Worm (Caenorhabditis elegans): ENCODE measurements around the gene T01B11.1.

T01B11.1 gene

DNA sequence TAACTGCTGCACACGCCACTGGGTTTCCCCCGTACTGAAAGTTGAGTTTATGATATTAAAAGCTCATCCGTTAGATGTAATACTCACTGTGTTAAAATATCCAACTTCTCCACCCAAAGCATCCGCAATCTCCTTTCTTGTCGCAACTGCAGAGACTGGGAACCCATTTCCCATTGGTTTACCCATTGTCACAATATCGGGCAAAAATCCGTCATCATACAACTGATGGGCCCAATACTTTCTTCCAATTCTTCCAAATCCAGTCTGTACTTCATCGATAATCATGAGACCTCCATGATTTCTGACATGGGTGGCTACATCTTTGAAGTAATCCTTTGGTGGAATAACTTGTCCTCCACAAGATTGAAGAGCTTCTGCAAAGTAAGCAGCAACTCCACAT, 2.9 kb downstream of the T01B11.1 start:
- TF ChIP-seq F13C5.2 (tag; optimal IDR thresholded peaks at IDR 0.05) (no peak), ceh-13 (GFP tag; optimal IDR thresholded peaks at IDR 0.05) (no peak), scrt-1 (GFP tag; IDR thresholded peaks at IDR 0.05) (no peak), hnd-1 (tag; optimal IDR thresholded peaks at IDR 0.05) (no peak), tbx-11 (GFP tag; IDR thresholded peaks at IDR 0.05) (no peak), B0310.2 (tag; optimal IDR thresholded peaks at IDR 0.05) (no peak), ets-7 (tag; optimal IDR thresholded peaks at IDR 0.05) (no peak), tra-4 (tag; optimal IDR thresholded peaks at IDR 0.05) (no peak), pes-1 (GFP tag; IDR thresholded peaks at IDR 0.05) (no peak), hmbx-1 (tag; optimal IDR thresholded peaks at IDR 0.05) (no peak), ama-1 (optimal IDR thresholded peaks at IDR 0.05) (no peak), tbx-37 (GFP tag; conservative IDR thresholded peaks at IDR 0.05) (no peak), sea-1 (GFP tag; conservative IDR thresholded peaks at IDR 0.05) (no peak), flt-1 (GFP tag; IDR thresholded peaks at IDR 0.05) (no peak), ceh-36 (tag; optimal IDR thresholded peaks at IDR 0.05) (no peak), hmg-4 (GFP tag; optimal IDR thresholded peaks at IDR 0.05) (no peak), aly-1 (tag; optimal IDR thresholded peaks at IDR 0.05) (no peak)

DNA sequence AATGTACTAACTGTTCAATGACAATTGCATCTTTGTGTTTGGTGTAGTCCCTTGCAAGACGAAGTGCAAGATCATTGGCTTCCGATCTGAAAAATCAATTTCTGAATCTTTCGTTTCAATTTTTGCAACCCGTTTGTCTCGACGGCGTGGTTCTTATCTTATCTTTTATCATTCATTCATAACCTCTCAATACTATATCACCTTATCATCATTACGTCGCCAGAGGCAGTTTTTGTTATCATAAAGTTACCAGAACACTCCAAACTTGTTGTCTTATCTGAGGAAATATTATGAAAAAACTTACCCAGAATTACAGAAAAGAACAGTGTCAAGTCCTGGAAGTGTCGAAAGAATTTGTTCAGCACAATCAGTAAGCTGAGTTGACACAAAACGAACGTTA, 3.5 kb downstream of the T01B11.1 start:
- TF ChIP-seq ets-7 (tag; optimal IDR thresholded peaks at IDR 0.05) (no peak), hnd-1 (tag; optimal IDR thresholded peaks at IDR 0.05) (no peak), sea-1 (GFP tag; conservative IDR thresholded peaks at IDR 0.05) (no peak), scrt-1 (GFP tag; IDR thresholded peaks at IDR 0.05) (no peak), tbx-11 (GFP tag; IDR thresholded peaks at IDR 0.05) (no peak), F13C5.2 (tag; optimal IDR thresholded peaks at IDR 0.05) (no peak), pes-1 (GFP tag; IDR thresholded peaks at IDR 0.05) (no peak), hmg-4 (GFP tag; optimal IDR thresholded peaks at IDR 0.05) (no peak), flt-1 (GFP tag; IDR thresholded peaks at IDR 0.05) (no peak), B0310.2 (tag; optimal IDR thresholded peaks at IDR 0.05) (no peak), tbx-37 (GFP tag; conservative IDR thresholded peaks at IDR 0.05) (no peak), ama-1 (optimal IDR thresholded peaks at IDR 0.05) (no peak), hmbx-1 (tag; optimal IDR thresholded peaks at IDR 0.05) (no peak), tra-4 (tag; optimal IDR thresholded peaks at IDR 0.05) (no peak)

DNA sequence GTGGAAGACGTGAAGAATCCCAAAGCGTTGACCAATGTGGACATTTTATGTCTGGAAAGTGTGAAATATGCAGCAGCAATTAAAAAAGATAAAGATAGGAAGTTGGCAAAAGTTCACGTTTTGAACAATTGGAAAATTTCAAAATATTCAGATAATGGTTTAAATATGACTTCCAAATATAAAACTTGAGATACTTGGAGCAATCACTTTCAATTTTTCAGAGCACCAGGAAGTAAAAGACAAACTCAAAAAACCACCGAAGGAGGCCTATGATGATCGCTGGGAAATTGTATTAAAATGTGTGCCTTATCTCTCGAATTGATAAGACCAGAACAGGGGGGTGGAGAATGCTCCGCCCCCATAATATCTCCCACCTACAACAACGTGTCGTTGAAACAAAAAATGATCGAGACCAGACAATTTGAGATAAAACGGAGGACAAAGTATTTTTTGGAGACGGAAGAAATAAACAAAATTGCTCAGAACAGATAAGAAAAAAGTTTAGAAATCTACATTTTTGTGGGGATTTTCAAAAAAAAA, 4.8 kb downstream of the T01B11.1 start, which contains the start of gene eppl-1:
Gene eppl-1, minus strand, starts transcription at position 51 of the 540 bp plus-strand sequence.
- TF ChIP-seq aly-1 (tag; optimal IDR thresholded peaks at IDR 0.05), result no peak
- TF ChIP-seq flt-1 (GFP tag; IDR thresholded peaks at IDR 0.05), result no peak
- TF ChIP-seq pes-1 (GFP tag; IDR thresholded peaks at IDR 0.05), result no peak
- no peak for TF ChIP-seq ceh-36 (tag; optimal IDR thresholded peaks at IDR 0.05)
- no peak for TF ChIP-seq F13C5.2 (tag; optimal IDR thresholded peaks at IDR 0.05)
- no peak for TF ChIP-seq tra-4 (tag; optimal IDR thresholded peaks at IDR 0.05)
- TF ChIP-seq hmg-4 (GFP tag; optimal IDR thresholded peaks at IDR 0.05), result no peak
- TF ChIP-seq ets-7 (tag; optimal IDR thresholded peaks at IDR 0.05), result no peak
- no peak for TF ChIP-seq B0310.2 (tag; optimal IDR thresholded peaks at IDR 0.05)
- no peak for TF ChIP-seq hnd-1 (tag; optimal IDR thresholded peaks at IDR 0.05)

DNA sequence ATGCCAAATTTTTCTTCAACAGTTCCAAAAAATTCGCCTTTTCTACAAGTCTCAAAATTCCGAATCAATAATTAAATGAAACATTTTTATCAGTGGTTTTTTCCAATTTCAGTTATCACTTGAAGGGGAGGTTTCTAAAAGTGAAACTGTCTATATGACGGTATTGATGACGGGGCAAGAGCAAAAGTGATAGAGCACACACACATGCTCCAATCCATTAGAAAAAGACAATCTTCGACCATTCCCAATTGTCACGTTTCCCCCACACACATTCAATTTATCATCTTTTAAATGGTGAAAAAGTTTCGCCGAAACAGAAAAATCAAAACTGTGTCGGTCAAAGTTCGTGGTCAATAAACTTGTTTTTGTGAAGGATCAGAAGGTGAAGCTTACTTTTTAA, 6.2 kb downstream of the T01B11.1 start:
- TF ChIP-seq tbx-11 (GFP tag; IDR thresholded peaks at IDR 0.05), result no peak
- no peak for TF ChIP-seq ceh-13 (GFP tag; optimal IDR thresholded peaks at IDR 0.05)
- TF ChIP-seq ama-1 (optimal IDR thresholded peaks at IDR 0.05), result no peak
- no peak for TF ChIP-seq ceh-36 (tag; optimal IDR thresholded peaks at IDR 0.05)
- no peak for TF ChIP-seq hmg-4 (GFP tag; optimal IDR thresholded peaks at IDR 0.05)
- TF ChIP-seq hmbx-1 (tag; optimal IDR thresholded peaks at IDR 0.05), result no peak
- no peak for TF ChIP-seq aly-1 (tag; optimal IDR thresholded peaks at IDR 0.05)
- TF ChIP-seq F13C5.2 (tag; optimal IDR thresholded peaks at IDR 0.05), result no peak
- no peak for TF ChIP-seq B0310.2 (tag; optimal IDR thresholded peaks at IDR 0.05)
- no peak for TF ChIP-seq flt-1 (GFP tag; IDR thresholded peaks at IDR 0.05)
- no peak for TF ChIP-seq pes-1 (GFP tag; IDR thresholded peaks at IDR 0.05)
- no peak for TF ChIP-seq ets-7 (tag; optimal IDR thresholded peaks at IDR 0.05)
- no peak for TF ChIP-seq hnd-1 (tag; optimal IDR thresholded peaks at IDR 0.05)
- TF ChIP-seq tra-4 (tag; optimal IDR thresholded peaks at IDR 0.05), result no peak
- TF ChIP-seq scrt-1 (GFP tag; IDR thresholded peaks at IDR 0.05), result no peak
- no peak for TF ChIP-seq tbx-37 (GFP tag; conservative IDR thresholded peaks at IDR 0.05)
- TF ChIP-seq sea-1 (GFP tag; conservative IDR thresholded peaks at IDR 0.05), result no peak

DNA sequence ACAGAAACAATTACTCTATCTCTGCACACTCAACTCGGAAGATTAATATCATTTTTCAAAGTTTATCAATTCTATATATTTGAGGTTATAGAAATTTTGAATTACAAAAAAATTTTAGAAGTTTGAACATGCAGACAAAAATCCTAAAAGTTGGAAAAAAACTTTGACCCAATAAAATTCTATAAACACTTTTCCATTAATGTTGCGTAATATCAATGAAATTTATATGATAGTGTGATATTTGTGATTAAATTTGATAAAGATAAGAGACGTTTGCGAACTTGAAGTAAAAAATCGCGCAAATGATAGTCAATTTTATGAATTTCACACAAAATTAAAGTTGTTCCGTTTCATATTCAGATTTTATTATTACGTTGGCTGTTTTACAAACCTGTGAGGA, 7.1 kb downstream of the T01B11.1 start:
- TF ChIP-seq scrt-1 (GFP tag; IDR thresholded peaks at IDR 0.05) (no peak), ama-1 (optimal IDR thresholded peaks at IDR 0.05) (no peak)

DNA sequence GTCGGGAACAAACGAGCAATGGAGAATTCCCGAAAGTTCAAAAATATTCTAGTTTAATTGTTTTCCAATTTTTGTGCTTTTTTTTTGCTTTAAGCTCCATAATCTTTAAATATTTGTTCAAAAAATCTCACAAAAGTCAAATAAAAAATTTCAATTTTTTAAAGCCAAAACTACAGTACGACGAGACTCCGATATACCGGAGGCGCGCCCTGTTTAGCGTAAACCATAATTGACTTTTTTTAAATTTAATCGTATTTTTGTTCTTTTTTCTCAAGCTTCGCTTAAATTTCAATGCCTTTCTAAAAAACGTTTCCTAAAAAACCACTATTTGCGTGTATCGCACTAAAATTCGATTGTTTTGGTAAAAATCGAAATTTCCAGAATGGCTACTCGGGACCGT, 9.9 kb downstream of the T01B11.1 start, which contains the start of gene syx-4:
Gene syx-4, plus strand, starts transcription at position 382 of the 400 bp plus-strand sequence.
- TF ChIP-seq tbx-11 (GFP tag; IDR thresholded peaks at IDR 0.05) (no peak), flt-1 (GFP tag; IDR thresholded peaks at IDR 0.05) (no peak), ets-7 (tag; optimal IDR thresholded peaks at IDR 0.05) (no peak), ceh-13 (GFP tag; optimal IDR thresholded peaks at IDR 0.05) (no peak), sea-1 (GFP tag; conservative IDR thresholded peaks at IDR 0.05) (no peak), ama-1 (optimal IDR thresholded peaks at IDR 0.05) (no peak), scrt-1 (GFP tag; IDR thresholded peaks at IDR 0.05) (no peak), pes-1 (GFP tag; IDR thresholded peaks at IDR 0.05) (no peak), hmbx-1 (tag; optimal IDR thresholded peaks at IDR 0.05) (no peak), F13C5.2 (tag; optimal IDR thresholded peaks at IDR 0.05) (no peak), hmg-4 (GFP tag; optimal IDR thresholded peaks at IDR 0.05) (no peak), hnd-1 (tag; optimal IDR thresholded peaks at IDR 0.05) (no peak), B0310.2 (tag; optimal IDR thresholded peaks at IDR 0.05) (no peak), aly-1 (tag; optimal IDR thresholded peaks at IDR 0.05) (no peak)

DNA sequence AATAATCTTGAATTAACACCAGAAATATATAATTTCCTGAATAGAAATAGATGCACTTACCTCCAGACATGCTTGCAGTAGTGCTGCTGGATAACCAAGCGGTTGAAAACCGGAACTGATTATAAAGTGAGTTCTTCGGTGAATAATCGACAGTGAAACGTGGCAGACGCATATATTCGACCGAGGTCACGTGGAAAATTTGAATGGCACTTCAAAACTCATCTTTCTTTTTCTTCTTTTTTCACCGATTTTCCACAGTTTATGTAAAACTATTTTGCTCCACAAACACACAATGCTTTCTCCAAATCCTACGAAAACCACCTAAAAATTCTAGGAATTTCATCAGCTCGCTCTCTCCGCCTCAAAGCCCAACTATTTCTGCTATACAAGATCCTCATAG, 13.2 kb downstream of the T01B11.1 start, which contains the start of gene ant-1.4:
Gene ant-1.4, minus strand, starts transcription at position 101 of the 400 bp plus-strand sequence.
- TF ChIP-seq ceh-13 (GFP tag; optimal IDR thresholded peaks at IDR 0.05), result no peak
- TF ChIP-seq ceh-36 (tag; optimal IDR thresholded peaks at IDR 0.05), result no peak
- TF ChIP-seq sea-1 (GFP tag; conservative IDR thresholded peaks at IDR 0.05), result no peak
- no peak for TF ChIP-seq F13C5.2 (tag; optimal IDR thresholded peaks at IDR 0.05)
- no peak for TF ChIP-seq ets-7 (tag; optimal IDR thresholded peaks at IDR 0.05)
- TF ChIP-seq tbx-11 (GFP tag; IDR thresholded peaks at IDR 0.05), result no peak
- no peak for TF ChIP-seq aly-1 (tag; optimal IDR thresholded peaks at IDR 0.05)
- TF ChIP-seq hmbx-1 (tag; optimal IDR thresholded peaks at IDR 0.05), result no peak
- no peak for TF ChIP-seq pes-1 (GFP tag; IDR thresholded peaks at IDR 0.05)
- no peak for TF ChIP-seq ama-1 (optimal IDR thresholded peaks at IDR 0.05)
- TF ChIP-seq scrt-1 (GFP tag; IDR thresholded peaks at IDR 0.05), result no peak
